Worm (Caenorhabditis elegans): Measurements from ENCODE around the gene K08F4.3.

The K08F4.3 gene

DNA sequence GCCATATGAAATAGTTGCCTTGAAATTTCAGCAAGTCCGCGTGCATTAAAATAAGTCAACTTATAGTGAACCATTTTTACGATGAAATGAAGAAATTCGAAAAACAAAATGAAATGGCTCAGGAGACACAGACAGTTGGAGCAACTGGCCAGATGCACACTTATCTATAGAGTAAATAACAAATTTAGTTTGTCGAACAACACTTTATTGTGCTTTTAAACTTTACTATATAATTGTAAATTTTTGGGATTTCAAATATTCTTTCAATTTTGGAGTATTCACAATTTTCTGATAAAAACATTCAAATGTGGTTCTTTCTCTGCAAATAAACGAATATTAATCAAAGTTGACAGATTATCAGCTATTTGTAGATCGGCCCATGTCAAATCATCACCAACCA, 11.1 kb downstream of the K08F4.3 start, which contains the start of gene gst-3:
gst-3 (minus strand) TSS at position 101 of the 400 bp plus-strand sequence.
- no peak for TF ChIP-seq tlf-1 (GFP tag; optimal IDR thresholded peaks at IDR 0.05)
- no peak for TF ChIP-seq snpc-1.3 (tag; optimal IDR thresholded peaks at IDR 0.05; ENCODE audit: insufficient read depth)
- TF ChIP-seq ztf-6 (GFP tag; IDR thresholded peaks at IDR 0.05): no peak
- TF ChIP-seq madf-10 (tag; optimal IDR thresholded peaks at IDR 0.05): no peak
- TF ChIP-seq ama-1 (optimal IDR thresholded peaks at IDR 0.05): no peak
- TF ChIP-seq ama-1 (GFP tag; optimal IDR thresholded peaks at IDR 0.05): no peak
- no peak for TF ChIP-seq lin-35 (GFP tag; optimal IDR thresholded peaks at IDR 0.05)
- TF ChIP-seq rcor-1 (GFP tag; IDR thresholded peaks at IDR 0.05): no peak
- TF ChIP-seq akir-1 (GFP tag; optimal IDR thresholded peaks at IDR 0.05): no peak
- TF ChIP-seq K12H6.12 (tag; optimal IDR thresholded peaks at IDR 0.05): no peak
- TF ChIP-seq F52B5.7 (tag; optimal IDR thresholded peaks at IDR 0.05): no peak
- TF ChIP-seq madf-6 (GFP tag; IDR thresholded peaks at IDR 0.05): no peak
- TF ChIP-seq somi-1 (GFP tag; optimal IDR thresholded peaks at IDR 0.05): no peak

DNA sequence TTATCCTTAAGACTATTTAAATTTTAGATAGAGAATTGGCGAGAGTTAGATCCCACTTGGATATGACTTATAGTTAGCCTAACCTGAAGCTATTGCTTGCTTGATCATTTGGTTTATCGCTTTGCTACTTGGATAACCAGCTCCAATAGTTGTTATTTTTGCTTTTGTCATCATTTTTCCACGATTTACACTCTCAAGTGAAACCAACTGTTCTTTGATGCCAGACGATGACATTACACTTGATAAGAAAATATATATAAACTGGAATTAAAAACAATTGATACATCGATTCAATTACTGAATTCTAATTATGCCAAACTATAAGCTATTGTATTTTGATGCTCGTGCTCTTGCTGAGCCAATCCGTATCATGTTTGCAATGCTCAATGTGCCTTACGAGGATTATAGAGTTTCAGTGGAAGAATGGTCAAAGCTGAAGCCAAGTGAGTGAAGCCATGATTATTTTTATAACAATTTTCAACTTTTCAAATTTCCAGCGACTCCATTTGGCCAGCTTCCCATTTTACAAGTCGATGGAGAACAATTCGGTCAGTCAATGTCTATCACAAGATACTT, 13.0 kb downstream of the K08F4.3 start, which contains the start of the genes gst-2, gst-4 and dhs-12:
gst-2 (minus strand) TSS at position 132 of the 576 bp plus-strand sequence.
gst-4 (plus strand) TSS at position 296 of the 576 bp plus-strand sequence.
dhs-12 (plus strand) TSS at position 526 of the 576 bp plus-strand sequence.
- TF ChIP-seq snpc-4 (GFP tag; optimal IDR thresholded peaks at IDR 0.05): no peak
- TF ChIP-seq snpc-4 (tag; optimal IDR thresholded peaks at IDR 0.05): no peak
- TF ChIP-seq F57A8.1 (GFP tag; optimal IDR thresholded peaks at IDR 0.05): no peak
- no peak for TF ChIP-seq T26A5.8 (tag; optimal IDR thresholded peaks at IDR 0.05)
- TF ChIP-seq F22D6.2 (tag; optimal IDR thresholded peaks at IDR 0.05): no peak
- TF ChIP-seq F33H1.4 (GFP tag; IDR thresholded peaks at IDR 0.05): no peak
- no peak for TF ChIP-seq mxl-1 (tag; optimal IDR thresholded peaks at IDR 0.05)
- TF ChIP-seq ama-1 (optimal IDR thresholded peaks at IDR 0.05): no peak
- TF ChIP-seq ama-1 (GFP tag; optimal IDR thresholded peaks at IDR 0.05): no peak
- TF ChIP-seq dox-1 (GFP tag; IDR thresholded peaks at IDR 0.05): no peak

DNA sequence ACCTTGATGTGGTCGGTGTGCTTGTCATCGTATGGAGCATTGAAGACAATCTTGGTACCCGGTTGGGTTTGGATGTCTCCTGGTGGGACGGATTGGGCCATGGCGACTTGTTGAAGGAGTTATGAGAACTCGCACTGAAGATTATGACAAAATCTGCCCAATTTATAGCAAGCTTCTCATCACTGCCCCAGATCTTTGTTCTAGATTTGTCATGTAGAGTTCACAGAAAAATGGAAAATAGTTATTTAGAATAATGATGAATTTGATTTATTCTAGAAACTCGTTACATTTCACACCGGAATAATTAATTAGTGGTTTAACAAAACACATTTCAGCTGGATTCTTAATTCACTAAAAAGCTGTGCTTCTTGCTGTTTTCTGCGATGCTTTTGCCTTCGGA, 14.6 kb downstream of the K08F4.3 start, which contains the start of gene msp-38:
msp-38 (minus strand) TSS at position 101 of the 400 bp plus-strand sequence.
- TF ChIP-seq rcor-1 (GFP tag; IDR thresholded peaks at IDR 0.05) (no peak), T07F8.4 (tag; optimal IDR thresholded peaks at IDR 0.05) (no peak), dpff-1 (tag; optimal IDR thresholded peaks at IDR 0.05) (no peak), zfh-2 (GFP tag; conservative IDR thresholded peaks at IDR 0.05) (no peak), F23B12.7 (tag; optimal IDR thresholded peaks at IDR 0.05; ENCODE audit: insufficient read depth) (no peak), B0336.3 (GFP tag; IDR thresholded peaks at IDR 0.05) (no peak), lir-1 (GFP tag; conservative IDR thresholded peaks at IDR 0.05) (no peak), ztf-18 (tag; optimal IDR thresholded peaks at IDR 0.05) (no peak), efl-1 (GFP tag; optimal IDR thresholded peaks at IDR 0.05) (no peak)

DNA sequence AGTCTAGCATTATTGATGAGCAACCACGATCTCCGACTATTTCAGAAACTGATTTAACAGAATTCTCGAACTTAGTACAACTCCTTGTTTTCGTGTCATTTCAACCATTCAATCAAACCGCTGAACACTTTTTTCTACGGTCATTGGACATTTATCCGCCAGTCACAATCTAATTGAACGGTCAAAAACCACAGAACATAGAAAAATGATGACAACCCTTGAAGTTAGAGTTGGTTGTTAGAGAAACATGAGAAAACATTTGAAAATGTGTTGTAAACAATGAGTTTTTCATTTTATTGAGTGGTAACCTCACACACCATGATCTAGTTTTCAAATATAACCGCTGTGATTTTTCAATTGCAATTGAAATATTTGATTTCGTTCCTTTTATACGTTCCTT, 15.4 kb downstream of the K08F4.3 start:
- no peak for TF ChIP-seq ztf-26 (tag; optimal IDR thresholded peaks at IDR 0.05)
- TF ChIP-seq F57A8.1 (GFP tag; optimal IDR thresholded peaks at IDR 0.05): no peak
- no peak for TF ChIP-seq B0035.1 (tag; optimal IDR thresholded peaks at IDR 0.05)
- no peak for TF ChIP-seq F22D6.2 (tag; optimal IDR thresholded peaks at IDR 0.05)
- no peak for TF ChIP-seq dox-1 (GFP tag; IDR thresholded peaks at IDR 0.05)

DNA sequence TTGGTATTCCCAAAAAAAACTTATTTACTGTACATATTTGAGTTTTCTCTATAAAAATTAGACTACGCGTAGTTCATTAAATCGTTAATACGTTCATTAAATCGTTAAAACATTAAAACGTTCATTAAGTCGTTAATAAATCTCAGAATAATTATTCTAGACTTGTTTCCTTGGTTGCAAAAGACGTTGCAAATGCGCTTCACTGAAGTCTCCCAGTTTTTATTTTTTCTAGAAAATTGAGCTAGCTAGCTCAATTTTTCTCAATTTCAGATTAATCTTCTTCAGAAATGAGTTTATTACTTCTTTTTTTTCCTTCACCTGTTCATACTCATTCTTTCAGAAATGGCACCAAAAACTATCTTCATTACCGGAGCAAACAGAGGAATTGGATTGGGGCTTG, 15.9 kb downstream of the K08F4.3 start:
- TF ChIP-seq nhr-80 (tag; optimal IDR thresholded peaks at IDR 0.05) (no peak), madf-8 (GFP tag; conservative IDR thresholded peaks at IDR 0.05) (peak; percentile 60), lin-54 (GFP tag; optimal IDR thresholded peaks at IDR 0.05) (no peak), madf-6 (GFP tag; IDR thresholded peaks at IDR 0.05) (peak; percentile 76)
